Worm (Caenorhabditis elegans) whole organism, late embryonic: ENCODE measurements around the gene F57F5.3.
A peak's percentile ranks its signal among the peaks of the same experiment; 100 is the strongest.

Experiments used
- C08G9.2 ChIP-seq: sonication (generic microtip); optimal IDR thresholded peaks from 2 replicates; lab custom pipeline; 2016; ENCODE audit warnings: mild to moderate bottlenecking, missing genetic modification characterization, moderate library complexity, missing compliant biosample characterization
- C38D4.7 ChIP-seq: fragments of 200-800 bp; sonication (Bioruptor generic); optimal IDR thresholded peaks from 2 replicates; lab custom pipeline; 2018; ENCODE audit warnings: mild to moderate bottlenecking, missing genetic modification characterization, moderate library complexity, missing compliant biosample characterization
- ama-1 ChIP-seq: fragments of 150-350 bp; optimal IDR thresholded peaks from 2 replicates; lab custom pipeline; 2014
- ceh-19 ChIP-seq: fragments of 200-800 bp; sonication (Bioruptor generic); optimal IDR thresholded peaks from 2 replicates; lab custom pipeline; 2018; ENCODE audit warnings: mild to moderate bottlenecking, missing genetic modification characterization, missing compliant biosample characterization
- ceh-22 ChIP-seq: sonication (generic microtip); optimal IDR thresholded peaks from 2 replicates; lab custom pipeline; 2017; ENCODE audit warnings: missing biosample characterization, missing genetic modification characterization
- ceh-31 ChIP-seq: sonication (generic microtip); optimal IDR thresholded peaks from 2 replicates; lab custom pipeline; 2016; ENCODE audit warnings: missing genetic modification characterization, missing compliant biosample characterization
- ceh-34 ChIP-seq: sonication (generic microtip); optimal IDR thresholded peaks from 2 replicates; lab custom pipeline; 2016; ENCODE audit warnings: mild to moderate bottlenecking, missing genetic modification characterization, missing compliant biosample characterization
- ceh-45 ChIP-seq: fragments of 200-800 bp; sonication (Bioruptor generic); IDR thresholded peaks from 2 replicates; pipeline ENCODE4 v1.3.6; 2022; ENCODE audit warnings: missing genetic modification reagents, missing genetic modification characterization, missing compliant biosample characterization
- ceh-48 ChIP-seq: sonication (generic microtip); optimal IDR thresholded peaks from 2 replicates; lab custom pipeline; 2016; ENCODE audit warnings: missing genetic modification characterization, inconsistent platforms, missing compliant biosample characterization
- ceh-6 ChIP-seq: fragments of 200-800 bp; sonication (Bioruptor generic); optimal IDR thresholded peaks from 2 replicates; lab custom pipeline; 2018; ENCODE audit warnings: mild to moderate bottlenecking, missing genetic modification characterization, missing compliant biosample characterization
- ceh-9 ChIP-seq: sonication (generic microtip); optimal IDR thresholded peaks from 2 replicates; lab custom pipeline; 2016; ENCODE audit warnings: mild to moderate bottlenecking, missing genetic modification characterization, inconsistent platforms, missing compliant biosample characterization
- dve-1 ChIP-seq: sonication (generic microtip); optimal IDR thresholded peaks from 2 replicates; lab custom pipeline; 2017; ENCODE audit warnings: antibody characterized with exemption, mild to moderate bottlenecking, missing genetic modification characterization, missing compliant biosample characterization
- elt-2 ChIP-seq: sonication (generic microtip); optimal IDR thresholded peaks from 2 replicates; lab custom pipeline; 2016; ENCODE audit warnings: missing genetic modification reagents, missing genetic modification characterization, missing compliant biosample characterization
- eyg-1 ChIP-seq: sonication (generic microtip); optimal IDR thresholded peaks from 2 replicates; lab custom pipeline; 2016; ENCODE audit warnings: missing genotype, missing genetic modification characterization, missing compliant biosample characterization
- hlh-30 ChIP-seq: sonication (generic microtip); optimal IDR thresholded peaks from 2 replicates; lab custom pipeline; 2017; ENCODE audit warnings: antibody characterized with exemption, missing genetic modification characterization, missing compliant biosample characterization; ENCODE audit not compliant: insufficient read depth
- madf-2 ChIP-seq: sonication (generic microtip); optimal IDR thresholded peaks from 2 replicates; lab custom pipeline; 2017; ENCODE audit warnings: missing genetic modification characterization, missing compliant biosample characterization
- nfya-1 ChIP-seq: sonication (generic microtip); optimal IDR thresholded peaks from 2 replicates; lab custom pipeline; 2017; ENCODE audit warnings: missing genetic modification characterization, mild to moderate bottlenecking, missing compliant biosample characterization, antibody characterized with exemption, moderate library complexity
- pha-2 ChIP-seq: sonication (generic microtip); optimal IDR thresholded peaks from 2 replicates; lab custom pipeline; 2017; ENCODE audit warnings: mild to moderate bottlenecking, missing genetic modification characterization, missing compliant biosample characterization
- pha-4 ChIP-seq: fragments of 150-350 bp; optimal IDR thresholded peaks from 2 replicates; lab custom pipeline; 2018; ENCODE audit warnings: missing biosample characterization, missing genetic modification reagents, missing genetic modification characterization
- pqm-1 ChIP-seq: sonication (generic microtip); optimal IDR thresholded peaks from 2 replicates; lab custom pipeline; 2016; ENCODE audit warnings: missing genetic modification characterization, missing compliant biosample characterization
- rnt-1 ChIP-seq: sonication (generic microtip); optimal IDR thresholded peaks from 2 replicates; lab custom pipeline; 2016; ENCODE audit warnings: missing genetic modification characterization, missing compliant biosample characterization
- sox-4 ChIP-seq: sonication (generic microtip); optimal IDR thresholded peaks from 2 replicates; lab custom pipeline; 2017; ENCODE audit warnings: mild to moderate bottlenecking, missing genetic modification characterization, inconsistent platforms, missing compliant biosample characterization
- syd-9 ChIP-seq: sonication (generic microtip); optimal IDR thresholded peaks from 2 replicates; lab custom pipeline; 2016; ENCODE audit warnings: mild to moderate bottlenecking, missing genetic modification characterization, moderate library complexity, missing compliant biosample characterization
- unc-3 ChIP-seq, 2 experiments: fragments of 200-800 bp in 1 of 2; sonication (Bioruptor generic) in 1 of 2; sonication (generic microtip) in 1 of 2; conservative IDR thresholded peaks in 1 of 2; optimal IDR thresholded peaks in 1 of 2; 2 replicates each; pipeline versions ENCODE4 v1.3.6 to Lab custom; 2016 to 2022; ENCODE audit warnings: missing compliant biosample characterization in 2 of 2, missing genetic modification characterization in 2 of 2, missing genetic modification reagents in 1 of 2
- unc-42 ChIP-seq: sonication (generic microtip); optimal IDR thresholded peaks from 2 replicates; lab custom pipeline; 2016; ENCODE audit warnings: missing genotype, missing genetic modification characterization, missing compliant biosample characterization
- zip-5 ChIP-seq: sonication (generic microtip); optimal IDR thresholded peaks from 2 replicates; lab custom pipeline; 2016; ENCODE audit warnings: missing genetic modification characterization, missing compliant biosample characterization

Gene F57F5.3

ce11 chrV:11958343-11959291 lies 47.8 kb downstream of the F57F5.3 start, which contains the start of gene F58H1.5:
Gene F58H1.5, plus strand, starts transcription at chrV:11958393.
- TF ChIP-seq sox-4 (tag; lab: Kevin White, UChicago), result no peak
- TF ChIP-seq dve-1 (tag; lab: Kevin White, UChicago), result no peak
- no peak for TF ChIP-seq syd-9 (tag; lab: Kevin White, UChicago)
- TF ChIP-seq pqm-1 (tag; lab: Kevin White, UChicago), result no peak
- TF ChIP-seq ceh-34 (tag; lab: Kevin White, UChicago), result no peak
- TF ChIP-seq unc-42 (tag; lab: Kevin White, UChicago), result peak; percentile 87
- TF ChIP-seq pha-2 (tag; lab: Kevin White, UChicago), result no peak

- TF ChIP-seq rnt-1, result no peak
- TF ChIP-seq zip-5 (tag; lab: Kevin White, UChicago), result no peak
- peak; percentile 17 for TF ChIP-seq ama-1
- no peak for TF ChIP-seq C08G9.2 (tag; lab: Kevin White, UChicago)
- no peak for TF ChIP-seq C38D4.7 (GFP tag; lab: Kevin White, UChicago)
- TF ChIP-seq ceh-22, result no peak
- no peak for TF ChIP-seq unc-3 (GFP tag; conservative IDR thresholded peaks at IDR 0.05; lab: Robert Waterston, UW)
- no peak for TF ChIP-seq unc-3 (tag; optimal IDR thresholded peaks at IDR 0.05; lab: Kevin White, UChicago)
- no peak for TF ChIP-seq ceh-19 (GFP tag; lab: Kevin White, UChicago)
- no peak for TF ChIP-seq ceh-9 (tag; lab: Kevin White, UChicago)
- TF ChIP-seq pha-4 (tag; lab: Kevin White, UChicago), result no peak
- peak; percentile 69 for TF ChIP-seq unc-42 (tag; lab: Kevin White, UChicago)
- no peak for TF ChIP-seq nfya-1 (tag; lab: Kevin White, UChicago)
- no peak for TF ChIP-seq hlh-30 (tag; lab: Kevin White, UChicago)
- TF ChIP-seq madf-2, result no peak
- no peak for TF ChIP-seq eyg-1 (tag; lab: Kevin White, UChicago)
- no peak for TF ChIP-seq pha-2 (tag; lab: Kevin White, UChicago)
- no peak for TF ChIP-seq ceh-6 (GFP tag; lab: Kevin White, UChicago)
- TF ChIP-seq ceh-45, result no peak
- TF ChIP-seq ceh-48 (tag; lab: Kevin White, UChicago), result no peak
- peak; percentile 2 for TF ChIP-seq ceh-31
- no peak for TF ChIP-seq elt-2
- TF ChIP-seq, all 69 proteins: peak for 3
These were observed 50.8 kb downstream of the F57F5.3 start for ce11 chrV:11955617-11956016.
